Worm (Caenorhabditis elegans) whole organism, young adult: ENCODE measurements around the gene Y47G7B.2.

Experiments used
- B0035.1 ChIP-seq: sonication (generic microtip); optimal IDR thresholded peaks from 2 replicates; lab custom pipeline; 2016; ENCODE audit warnings: missing genetic modification characterization, mild to moderate bottlenecking, missing compliant biosample characterization, missing genotype, missing genetic modification reagents
- F22D6.2 ChIP-seq: sonication (generic microtip); optimal IDR thresholded peaks from 2 replicates; lab custom pipeline; 2016; ENCODE audit warnings: mild to moderate bottlenecking, missing genetic modification characterization, missing compliant biosample characterization
- F23B12.7 ChIP-seq: sonication (generic microtip); optimal IDR thresholded peaks from 2 replicates; lab custom pipeline; 2017; ENCODE audit warnings: missing genetic modification characterization, mild to moderate bottlenecking, missing compliant biosample characterization, antibody characterized with exemption, moderate library complexity; ENCODE audit not compliant: insufficient read depth
- F37B4.10 ChIP-seq: fragments of 200-800 bp; sonication (Bioruptor generic); IDR thresholded peaks from 2 replicates; pipeline ENCODE4 v1.3.6; 2022; ENCODE audit warnings: missing genetic modification characterization, missing compliant biosample characterization
- F55B11.4 ChIP-seq: sonication (generic microtip); optimal IDR thresholded peaks from 2 replicates; lab custom pipeline; 2016; ENCODE audit warnings: missing compliant biosample characterization, missing genetic modification characterization, borderline replicate concordance; ENCODE audit not compliant: insufficient read depth
- K12H6.12 ChIP-seq: fragments of 200-800 bp; sonication (Bioruptor generic); optimal IDR thresholded peaks from 2 replicates; lab custom pipeline; 2018; ENCODE audit warnings: mild to moderate bottlenecking, missing genetic modification characterization, missing compliant biosample characterization
- T07F8.4 ChIP-seq: sonication (generic microtip); optimal IDR thresholded peaks from 2 replicates; lab custom pipeline; 2016; ENCODE audit warnings: mild to moderate bottlenecking, missing genetic modification characterization, moderate library complexity, missing compliant biosample characterization
- T26A5.8 ChIP-seq: sonication (generic microtip); optimal IDR thresholded peaks from 2 replicates; lab custom pipeline; 2016; ENCODE audit warnings: missing genetic modification characterization, missing compliant biosample characterization
- Y95B8A.8 ChIP-seq: fragments of 200-800 bp; sonication (Bioruptor generic); IDR thresholded peaks from 2 replicates; pipeline ENCODE4 v1.3.6; 2022; ENCODE audit warnings: missing genetic modification reagents, missing genetic modification characterization, missing compliant biosample characterization
- ZK185.1 ChIP-seq: sonication (generic microtip); optimal IDR thresholded peaks from 2 replicates; lab custom pipeline; 2016; ENCODE audit warnings: mild to moderate bottlenecking, missing genetic modification characterization, missing compliant biosample characterization; ENCODE audit not compliant: poor library complexity, severe bottlenecking
- akir-1 ChIP-seq: fragments of 200-800 bp; sonication (Bioruptor generic); optimal IDR thresholded peaks from 2 replicates; lab custom pipeline; 2018; ENCODE audit warnings: mild to moderate bottlenecking, missing genetic modification characterization, moderate library complexity, missing compliant biosample characterization
- aptf-2 ChIP-seq: fragments of 200-800 bp; sonication (Bioruptor generic); conservative IDR thresholded peaks from 2 replicates; pipeline ENCODE4 v1.3.6; 2022; ENCODE audit warnings: missing genetic modification reagents, missing genetic modification characterization, missing compliant biosample characterization
- attf-5 ChIP-seq: fragments of 200-800 bp; sonication (Bioruptor generic); optimal IDR thresholded peaks from 2 replicates; lab custom pipeline; 2018; ENCODE audit warnings: mild to moderate bottlenecking, missing genetic modification characterization, missing compliant biosample characterization
- attf-6 ChIP-seq: fragments of 200-800 bp; sonication (Bioruptor generic); IDR thresholded peaks from 2 replicates; pipeline ENCODE4 v1.3.6; 2022; ENCODE audit warnings: missing genetic modification reagents, missing genetic modification characterization, missing compliant biosample characterization
- bed-1 ChIP-seq: fragments of 200-800 bp; sonication (Bioruptor generic); IDR thresholded peaks from 2 replicates; pipeline ENCODE4 v1.3.6; 2022; ENCODE audit warnings: missing genetic modification reagents, missing genetic modification characterization, missing compliant biosample characterization
- cebp-2 ChIP-seq: fragments of 200-800 bp; sonication (Bioruptor generic); IDR thresholded peaks from 2 replicates; pipeline ENCODE4 v1.3.6; 2022; ENCODE audit warnings: missing genetic modification characterization, missing compliant biosample characterization
- ceh-40 ChIP-seq: fragments of 200-800 bp; sonication (Bioruptor generic); IDR thresholded peaks from 2 replicates; pipeline ENCODE4 v1.3.6; 2022; ENCODE audit warnings: missing genetic modification characterization, missing compliant biosample characterization
- ceh-58 ChIP-seq: fragments of 200-800 bp; sonication (Bioruptor generic); IDR thresholded peaks from 2 replicates; pipeline ENCODE4 v1.3.6; 2022; ENCODE audit warnings: missing genetic modification characterization, missing compliant biosample characterization
- ceh-91 ChIP-seq: fragments of 200-800 bp; sonication (Bioruptor generic); IDR thresholded peaks from 2 replicates; pipeline ENCODE4 v1.3.6; 2022; ENCODE audit warnings: missing genetic modification reagents, missing genetic modification characterization, missing compliant biosample characterization
- dpff-1 ChIP-seq: sonication (generic microtip); optimal IDR thresholded peaks from 2 replicates; lab custom pipeline; 2017; ENCODE audit warnings: mild to moderate bottlenecking, missing genetic modification characterization, missing compliant biosample characterization
- hlh-12 ChIP-seq: sonication (generic microtip); optimal IDR thresholded peaks from 2 replicates; lab custom pipeline; 2016; ENCODE audit warnings: missing genetic modification characterization, missing compliant biosample characterization
- let-526 ChIP-seq: fragments of 200-800 bp; sonication (Bioruptor generic); IDR thresholded peaks from 2 replicates; pipeline ENCODE4 v1.3.6; 2022; ENCODE audit warnings: missing genetic modification reagents, missing genetic modification characterization, missing compliant biosample characterization
- lir-1 ChIP-seq: fragments of 200-800 bp; sonication (Bioruptor generic); conservative IDR thresholded peaks from 2 replicates; pipeline ENCODE4 v1.3.6; 2022; ENCODE audit warnings: missing genetic modification reagents, missing genetic modification characterization, missing compliant biosample characterization
- lsy-27 ChIP-seq: sonication (generic microtip); optimal IDR thresholded peaks from 2 replicates; lab custom pipeline; 2017; ENCODE audit warnings: missing genetic modification characterization, mild to moderate bottlenecking, missing compliant biosample characterization, antibody characterized with exemption, missing genotype, borderline replicate concordance; ENCODE audit not compliant: insufficient read depth
- madf-3 ChIP-seq: fragments of 200-800 bp; sonication (Bioruptor generic); IDR thresholded peaks from 2 replicates; pipeline ENCODE4 v1.3.6; 2022; ENCODE audit warnings: missing genetic modification reagents, missing genetic modification characterization, missing compliant biosample characterization
- madf-6 ChIP-seq: fragments of 200-800 bp; sonication (Bioruptor generic); IDR thresholded peaks from 2 replicates; pipeline ENCODE4 v1.3.6; 2022; ENCODE audit warnings: missing genetic modification reagents, missing genetic modification characterization, missing compliant biosample characterization
- nhr-27 ChIP-seq: fragments of 200-800 bp; sonication (Bioruptor generic); optimal IDR thresholded peaks from 2 replicates; lab custom pipeline; 2018; ENCODE audit warnings: mild to moderate bottlenecking, missing genetic modification characterization, moderate library complexity, missing compliant biosample characterization
- pbrm-1 ChIP-seq: fragments of 200-800 bp; sonication (Bioruptor generic); IDR thresholded peaks from 2 replicates; pipeline ENCODE4 v1.3.6; 2022; ENCODE audit warnings: missing genetic modification reagents, missing genetic modification characterization, missing compliant biosample characterization
- rpc-1 ChIP-seq, 2 experiments: fragments of 150-350 bp in 1 of 2; sonication (generic microtip) in 1 of 2; optimal IDR thresholded peaks; 2 replicates each; lab custom pipeline; 2014 to 2018; ENCODE audit warnings: missing biosample characterization in 1 of 2, missing genetic modification characterization in 1 of 2, missing genetic modification reagents in 1 of 2, missing genotype in 1 of 2
- tbp1 ChIP-seq: fragments of 200-800 bp; sonication (Bioruptor generic); optimal IDR thresholded peaks from 2 replicates; lab custom pipeline; 2018; ENCODE audit warnings: mild to moderate bottlenecking, missing genetic modification characterization, missing compliant biosample characterization
- tlf-1 ChIP-seq: fragments of 200-800 bp; sonication (Bioruptor generic); optimal IDR thresholded peaks from 2 replicates; lab custom pipeline; 2018; ENCODE audit warnings: mild to moderate bottlenecking, missing genetic modification characterization, missing compliant biosample characterization
- unc-130 ChIP-seq: sonication (generic microtip); optimal IDR thresholded peaks from 2 replicates; lab custom pipeline; 2016; ENCODE audit warnings: missing genetic modification reagents, missing genetic modification characterization, missing compliant biosample characterization
- zfh-2 ChIP-seq: fragments of 200-800 bp; sonication (Bioruptor generic); conservative IDR thresholded peaks from 2 replicates; pipeline ENCODE4 v1.3.6; 2022; ENCODE audit warnings: missing genetic modification reagents, missing genetic modification characterization, missing compliant biosample characterization
- ztf-26 ChIP-seq: sonication (generic microtip); optimal IDR thresholded peaks from 2 replicates; lab custom pipeline; 2017; ENCODE audit warnings: missing genetic modification characterization, missing compliant biosample characterization
- ztf-6 ChIP-seq: fragments of 200-800 bp; sonication (Bioruptor generic); IDR thresholded peaks from 2 replicates; pipeline ENCODE4 v1.3.6; 2022; ENCODE audit warnings: missing genetic modification reagents, missing genetic modification characterization, missing compliant biosample characterization

The Y47G7B.2 gene

ce11 chrII:2698378-2698777 lies 9.4 kb downstream of the Y47G7B.2 start, which contains the start of gene sri-62:
TSS of gene sri-62 (minus strand) at chrII:2698478.
- TF ChIP-seq ceh-91 (no peak), aptf-2 (GFP tag; lab: Robert Waterston, UW) (no peak), attf-5 (GFP tag; lab: Kevin White, UChicago) (no peak), F22D6.2 (no peak), lir-1 (GFP tag; lab: Robert Waterston, UW) (no peak), madf-3 (GFP tag; lab: Robert Waterston, UW) (no peak)

- TF ChIP-seq lsy-27 (tag; lab: Kevin White, UChicago) (no peak), let-526 (GFP tag; lab: Robert Waterston, UW) (no peak), dpff-1 (tag; lab: Kevin White, UChicago) (no peak), attf-6 (GFP tag; lab: Robert Waterston, UW) (no peak), F37B4.10 (GFP tag; lab: Robert Waterston, UW) (no peak), hlh-12 (tag; lab: Kevin White, UChicago) (no peak), ceh-58 (GFP tag; lab: Robert Waterston, UW) (no peak), unc-130 (no peak), tlf-1 (no peak), B0035.1 (tag; lab: Kevin White, UChicago) (no peak), rpc-1 (optimal IDR thresholded peaks at IDR 0.05; lab: Kevin White, UChicago) (no peak), rpc-1 (tag; optimal IDR thresholded peaks at IDR 0.05; lab: Kevin White, UChicago) (no peak), pbrm-1 (GFP tag; lab: Robert Waterston, UW) (no peak), Y95B8A.8 (GFP tag; lab: Robert Waterston, UW) (no peak), F23B12.7 (no peak), nhr-27 (tag; lab: Kevin White, UChicago) (no peak), ceh-40 (GFP tag; lab: Robert Waterston, UW) (no peak), T07F8.4 (tag; lab: Kevin White, UChicago) (no peak), akir-1 (GFP tag; lab: Kevin White, UChicago) (no peak)
- TF ChIP-seq, all 124 proteins: peak for 0
Measured at ce11 chrII:2695079-2695478, 12.7 kb downstream of the Y47G7B.2 start.

- no peak for TF ChIP-seq K12H6.12 (tag; lab: Kevin White, UChicago)
- no peak for TF ChIP-seq zfh-2 (GFP tag; lab: Robert Waterston, UW)
- TF ChIP-seq madf-6 (GFP tag; lab: Robert Waterston, UW) = no peak
- TF ChIP-seq ztf-26 (tag; lab: Kevin White, UChicago) = no peak
- TF ChIP-seq T26A5.8 (tag; lab: Kevin White, UChicago) = no peak
- no peak for TF ChIP-seq bed-1
- TF ChIP-seq, all 124 proteins: peak for 0
Measured at ce11 chrII:2692476-2692875, 15.3 kb downstream of the Y47G7B.2 start, which contains the start of gene set-11. TSS of gene set-11 (minus strand) at chrII:2692576.

- TF ChIP-seq ZK185.1 (tag; lab: Kevin White, UChicago) (no peak), tbp1 (GFP tag; lab: Kevin White, UChicago) (no peak), F55B11.4 (tag; lab: Kevin White, UChicago) (no peak), madf-3 (GFP tag; lab: Robert Waterston, UW) (no peak), dpff-1 (tag; lab: Kevin White, UChicago) (no peak), ztf-6 (no peak), cebp-2 (GFP tag; lab: Robert Waterston, UW) (no peak)
- TF ChIP-seq, all 124 proteins: peak for 0
Measured at ce11 chrII:2690080-2690479, 17.7 kb downstream of the Y47G7B.2 start, which contains the start of gene nspf-3. TSS of gene nspf-3 (minus strand) at chrII:2690180.
